Fruit fly (Drosophila melanogaster) whole organism: ENCODE measurements around the gene CG4660.

Experiments used
- CG8478 ChIP-seq: fragments of >200 bp; optimal IDR thresholded peaks from 2 replicates; lab custom pipeline; 2018; ENCODE audit warnings: inconsistent platforms
- Dll ChIP-seq: fragments of >200 bp; optimal IDR thresholded peaks from 2 replicates; lab custom pipeline; 2017
- EcR ChIP-seq, 2 experiments: fragments of >200 bp; optimal IDR thresholded peaks; 2 replicates each; lab custom pipeline; 2017; ENCODE audit warnings: missing biosample characterization in 2 of 2, missing genetic modification characterization in 2 of 2, missing genetic modification reagents in 2 of 2
- pan ChIP-seq: fragments of >200 bp; optimal IDR thresholded peaks from 2 replicates; lab custom pipeline; 2017
- psq ChIP-seq: fragments of >200 bp; optimal IDR thresholded peaks from 2 replicates; lab custom pipeline; 2017
- usp ChIP-seq: fragments of >200 bp; optimal IDR thresholded peaks from 2 replicates; lab custom pipeline; 2017; ENCODE audit warnings: missing biosample characterization, missing genetic modification characterization, mixed read lengths

Gene CG4660

dm6 chrX:6081296-6081695 lies at the start of gene CG4660:
CG4660 (minus strand) TSS chrX:6081372.
- TF ChIP-seq EcR (GFP tag; optimal IDR thresholded peaks at IDR 0.05; lab: Kevin White, UChicago) (no peak), psq (lab: Kevin White, UChicago) (no peak), pan (lab: Kevin White, UChicago) (no peak), usp (GFP tag; lab: Kevin White, UChicago) (no peak), Dll (lab: Kevin White, UChicago) (no peak), CG8478 (lab: Kevin White, UChicago) (no peak)

DNA sequence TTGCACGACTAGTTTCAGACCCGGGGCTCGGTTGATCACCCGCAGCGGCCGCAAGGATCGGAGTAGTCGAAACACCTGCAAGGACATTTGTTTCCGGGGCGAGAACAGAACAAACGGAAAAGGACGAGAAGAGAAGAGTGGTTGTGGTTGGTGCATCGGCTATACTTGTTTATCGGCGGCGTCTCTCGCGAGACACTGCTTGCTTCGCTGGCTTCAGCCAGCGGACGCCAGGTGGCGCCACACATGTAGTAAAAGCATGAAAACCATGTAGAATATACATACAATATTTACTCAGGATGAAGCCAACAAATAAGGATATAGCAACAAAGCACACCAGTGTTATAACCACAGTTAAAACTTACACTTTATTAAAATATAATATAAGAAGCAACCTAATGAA lies 28.7 kb upstream of the CG4660 start:
- TF ChIP-seq psq (lab: Kevin White, UChicago) (no peak), Dll (lab: Kevin White, UChicago) (no peak), usp (GFP tag; lab: Kevin White, UChicago) (no peak), CG8478 (lab: Kevin White, UChicago) (no peak), pan (lab: Kevin White, UChicago) (no peak), EcR (GFP tag; optimal IDR thresholded peaks at IDR 0.05; lab: Kevin White, UChicago) (no peak)

DNA sequence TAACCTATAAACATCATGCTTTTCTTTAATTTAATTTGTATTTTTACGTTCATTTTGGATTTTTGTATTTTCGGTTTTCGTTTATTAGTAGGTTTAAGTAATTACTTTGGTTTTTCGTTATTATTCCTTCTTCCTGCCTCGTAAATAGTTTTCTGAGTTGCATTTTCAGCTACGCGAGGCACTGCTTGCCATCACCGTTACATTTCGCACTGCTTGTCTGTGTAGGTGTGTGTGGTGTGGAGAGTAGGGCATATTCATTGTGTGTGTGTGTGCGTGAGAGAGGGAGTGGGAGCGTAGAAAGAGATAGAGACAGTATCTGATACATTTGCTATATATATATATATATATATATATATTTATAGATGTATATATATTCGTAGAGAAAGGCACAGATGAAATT lies 23.6 kb upstream of the CG4660 start:
- TF ChIP-seq pan (lab: Kevin White, UChicago) (no peak), EcR (GFP tag; optimal IDR thresholded peaks at IDR 0.05; lab: Kevin White, UChicago) (no peak), Dll (lab: Kevin White, UChicago) (no peak)

DNA sequence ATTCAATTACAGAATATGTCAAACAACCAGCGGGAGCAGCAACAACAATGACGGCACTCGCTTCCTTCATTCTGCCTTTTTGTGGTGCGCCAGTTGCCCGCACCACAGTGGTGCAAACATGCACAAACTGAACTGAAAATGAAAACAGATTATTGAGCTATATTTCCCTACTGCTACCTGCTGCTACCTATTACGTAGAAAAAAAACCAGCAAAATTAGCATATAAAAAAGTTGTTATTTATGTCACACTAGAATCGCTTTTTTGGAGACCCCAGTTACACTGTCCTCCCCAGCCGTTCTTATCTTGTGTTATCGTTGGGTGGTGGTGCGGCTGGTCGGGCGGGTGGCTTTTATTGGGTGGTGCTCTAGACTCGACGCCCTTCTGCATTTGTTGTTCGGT lies 16.4 kb upstream of the CG4660 start:
- TF ChIP-seq pan (lab: Kevin White, UChicago) (no peak), Dll (lab: Kevin White, UChicago) (no peak), usp (GFP tag; lab: Kevin White, UChicago) (no peak), psq (lab: Kevin White, UChicago) (no peak), EcR (GFP tag; optimal IDR thresholded peaks at IDR 0.05; lab: Kevin White, UChicago) (no peak), CG8478 (lab: Kevin White, UChicago) (no peak)

DNA sequence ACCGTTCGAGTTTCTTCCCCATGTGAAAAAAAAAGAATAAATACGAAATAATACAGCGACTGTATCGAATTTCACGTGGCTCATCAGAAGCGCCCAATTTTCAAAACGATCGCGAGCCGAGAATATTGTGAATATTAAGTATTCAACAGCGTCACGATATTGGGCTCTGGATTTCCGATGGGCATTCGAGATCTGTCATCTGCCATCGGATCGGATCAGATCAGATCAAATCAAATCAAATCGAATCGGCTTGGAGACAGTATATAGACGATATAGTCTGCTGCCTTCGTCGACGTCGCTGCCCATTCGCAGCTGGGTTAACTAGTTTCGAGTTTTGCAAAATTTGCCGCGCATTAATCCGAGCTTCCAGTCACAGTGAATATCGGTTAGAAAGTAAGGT lies 13.4 kb upstream of the CG4660 start:
- TF ChIP-seq psq (lab: Kevin White, UChicago) (no peak), Dll (lab: Kevin White, UChicago) (no peak), EcR (GFP tag; optimal IDR thresholded peaks at IDR 0.05; lab: Kevin White, UChicago) (no peak), usp (GFP tag; lab: Kevin White, UChicago) (no peak), CG8478 (lab: Kevin White, UChicago) (no peak), pan (lab: Kevin White, UChicago) (no peak)

dm6 chrX:6094078-6094477 lies 12.9 kb upstream of the CG4660 start:
- TF ChIP-seq usp (GFP tag; lab: Kevin White, UChicago): no peak
- no peak for TF ChIP-seq psq (lab: Kevin White, UChicago)
- no peak for TF ChIP-seq CG8478 (lab: Kevin White, UChicago)
- TF ChIP-seq EcR (GFP tag; optimal IDR thresholded peaks at IDR 0.05; lab: Kevin White, UChicago): no peak
- TF ChIP-seq pan (lab: Kevin White, UChicago): no peak
- no peak for TF ChIP-seq Dll (lab: Kevin White, UChicago)

dm6 chrX:6092235-6092634 lies 11.1 kb upstream of the CG4660 start:
- TF ChIP-seq usp (GFP tag; lab: Kevin White, UChicago) (no peak), EcR (GFP tag; optimal IDR thresholded peaks at IDR 0.05; lab: Kevin White, UChicago) (no peak), CG8478 (lab: Kevin White, UChicago) (no peak), psq (lab: Kevin White, UChicago) (no peak)

DNA sequence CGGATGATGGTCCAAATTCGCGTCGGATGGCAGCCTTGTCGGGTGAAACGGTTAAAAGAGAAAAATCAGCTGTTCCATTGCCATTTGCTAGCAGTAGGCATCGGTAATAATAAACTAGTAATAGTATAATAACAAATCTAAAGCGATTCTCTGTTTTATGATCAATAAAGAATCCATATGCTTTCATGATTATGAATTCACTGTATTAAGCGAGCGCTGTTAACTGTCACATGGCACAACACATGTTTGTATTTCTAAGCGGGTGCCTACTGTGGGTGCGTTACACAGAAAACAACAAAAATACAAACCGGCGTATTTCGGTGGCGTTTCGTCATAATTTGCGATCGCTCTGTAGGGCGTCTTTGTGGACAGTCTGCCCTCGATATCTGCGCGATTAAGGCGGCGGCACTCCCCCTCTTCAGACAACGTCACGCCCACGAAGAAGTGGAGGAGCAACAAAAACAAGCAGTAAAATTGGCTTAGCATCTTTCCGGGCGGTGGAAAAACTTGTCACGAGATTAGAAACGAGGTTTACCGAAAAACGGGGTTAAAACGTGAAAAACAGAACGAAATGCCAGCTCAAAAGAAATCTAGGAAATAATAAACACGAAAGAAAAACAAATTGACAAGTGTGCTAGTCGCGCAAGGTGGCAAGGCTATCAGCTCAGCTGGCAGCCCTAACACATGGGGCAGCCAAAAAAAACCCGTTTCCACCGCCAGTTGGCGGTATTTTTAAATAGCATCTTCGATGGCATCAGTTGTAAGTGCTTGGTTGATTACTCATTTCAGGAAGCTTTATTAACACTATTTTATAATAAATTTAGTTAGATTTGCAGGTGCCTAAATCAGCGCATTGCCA lies 9.9 kb upstream of the CG4660 start, which contains the start of the genes Nep1 and Mipp2:
TSS of gene Nep1 (plus strand) at position 397 of the 859 bp plus-strand sequence.
TSS of gene Mipp2 (minus strand) at position 663 of the 859 bp plus-strand sequence.
- TF ChIP-seq EcR (GFP tag; optimal IDR thresholded peaks at IDR 0.05; lab: Kevin White, UChicago) (no peak), pan (lab: Kevin White, UChicago) (no peak), usp (GFP tag; lab: Kevin White, UChicago) (no peak), psq (lab: Kevin White, UChicago) (no peak), CG8478 (lab: Kevin White, UChicago) (no peak), Dll (lab: Kevin White, UChicago) (no peak)

- TF ChIP-seq CG8478 (lab: Kevin White, UChicago): no peak
- no peak for TF ChIP-seq EcR (GFP tag; optimal IDR thresholded peaks at IDR 0.05; lab: Kevin White, UChicago)
- TF ChIP-seq pan (lab: Kevin White, UChicago): no peak
- TF ChIP-seq usp (GFP tag; lab: Kevin White, UChicago): no peak
- no peak for TF ChIP-seq psq (lab: Kevin White, UChicago)
- no peak for TF ChIP-seq Dll (lab: Kevin White, UChicago)
Observed at dm6 chrX:6089679-6090460, 8.7 kb upstream of the CG4660 start, which contains the start of gene raptor. raptor (minus strand) TSS chrX:6090201.

dm6 chrX:6077686-6078085 lies 3.5 kb downstream of the CG4660 start, which contains the start of gene CG4666:
CG4666 (minus strand) TSS chrX:6077786.
- TF ChIP-seq pan (lab: Kevin White, UChicago) (no peak), Dll (lab: Kevin White, UChicago) (no peak), psq (lab: Kevin White, UChicago) (no peak), CG8478 (lab: Kevin White, UChicago) (no peak), EcR (GFP tag; optimal IDR thresholded peaks at IDR 0.05; lab: Kevin White, UChicago) (no peak), usp (GFP tag; lab: Kevin White, UChicago) (no peak)
